Worm (Caenorhabditis elegans): ENCODE data around the gene T04C12.9.

T04C12.9 gene

DNA sequence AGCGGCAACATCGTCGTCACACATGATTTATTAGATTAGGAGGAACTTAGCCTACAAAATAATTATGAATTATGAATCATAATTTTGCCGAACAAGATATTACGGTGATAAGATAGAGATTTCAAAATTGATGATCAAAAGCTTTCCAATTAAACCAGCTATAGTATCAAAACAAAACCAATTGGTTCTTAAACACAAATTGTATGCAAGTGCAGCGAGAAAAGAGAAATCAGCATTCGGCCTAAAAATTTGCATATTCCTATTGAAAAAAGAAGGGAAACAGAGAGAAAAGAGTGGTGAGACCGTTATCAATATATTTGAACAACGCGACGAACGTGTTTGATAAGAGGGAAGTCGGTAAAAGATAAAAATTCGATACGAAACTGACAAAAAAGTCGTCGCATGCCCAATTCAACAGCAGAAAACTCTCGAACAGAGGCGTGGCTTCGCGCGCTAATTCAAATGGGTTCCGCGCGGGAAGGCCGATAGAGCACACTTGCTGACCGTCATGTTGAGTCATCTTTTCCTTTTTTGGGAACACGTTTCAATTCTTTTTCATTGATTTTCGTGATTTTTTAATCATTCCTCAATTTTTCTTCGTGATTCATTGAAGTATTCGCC is 15.2 kb upstream of the T04C12.9 start, which contains the start of gene act-2 (continued):
- TF ChIP-seq C34B4.2 (tag; optimal IDR thresholded peaks at IDR 0.05), result no peak
- no peak for TF ChIP-seq vab-15 (tag; optimal IDR thresholded peaks at IDR 0.05)
- peak; percentile 47 for TF ChIP-seq fkh-10 (GFP tag; optimal IDR thresholded peaks at IDR 0.05)
- no peak for TF ChIP-seq unc-130 (tag; optimal IDR thresholded peaks at IDR 0.05)
- no peak for TF ChIP-seq hlh-17 (GFP tag; optimal IDR thresholded peaks at IDR 0.05; ENCODE audit: borderline replicate concordance)
- TF ChIP-seq elt-2 (tag; optimal IDR thresholded peaks at IDR 0.05), result peak; percentile 75
- peak; percentile 31 for TF ChIP-seq ztf-4 (tag; optimal IDR thresholded peaks at IDR 0.05)
- peak; percentile 68 for TF ChIP-seq unc-86 (tag; optimal IDR thresholded peaks at IDR 0.05)
- TF ChIP-seq lin-15B (tag; optimal IDR thresholded peaks at IDR 0.05), result peak; percentile 65
- TF ChIP-seq C16A3.4 (tag; optimal IDR thresholded peaks at IDR 0.05), result peak; percentile 66
- no peak for TF ChIP-seq dsc-1 (tag; optimal IDR thresholded peaks at IDR 0.05)
- TF ChIP-seq mab-9 (GFP tag; IDR thresholded peaks at IDR 0.05), result no peak
- peak; percentile 87 for TF ChIP-seq fkh-8 (tag; optimal IDR thresholded peaks at IDR 0.05)
- peak; percentile 73 for TF ChIP-seq nhr-47 (tag; optimal IDR thresholded peaks at IDR 0.05)
- peak; percentile 92 for TF ChIP-seq snu-23 (GFP tag; optimal IDR thresholded peaks at IDR 0.05)
- TF ChIP-seq sup-37 (GFP tag; optimal IDR thresholded peaks at IDR 0.05), result no peak
- TF ChIP-seq unc-62 (GFP tag; optimal IDR thresholded peaks at IDR 0.05), result no peak
- peak; percentile 85 for TF ChIP-seq nhr-71 (tag; optimal IDR thresholded peaks at IDR 0.05)
- TF ChIP-seq nhr-11 (tag; optimal IDR thresholded peaks at IDR 0.05), result no peak
- no peak for TF ChIP-seq unc-98 (GFP tag; IDR thresholded peaks at IDR 0.05)
- no peak for TF ChIP-seq ceh-90 (tag; optimal IDR thresholded peaks at IDR 0.05)
- peak; percentile 18 for TF ChIP-seq rnt-1 (tag; optimal IDR thresholded peaks at IDR 0.05)
- TF ChIP-seq irx-1 (tag; optimal IDR thresholded peaks at IDR 0.05), result no peak
- no peak for TF ChIP-seq ceh-8 (GFP tag; optimal IDR thresholded peaks at IDR 0.05)
- peak; percentile 86 for TF ChIP-seq nhr-20 (tag; optimal IDR thresholded peaks at IDR 0.05)
- no peak for TF ChIP-seq ama-1 (optimal IDR thresholded peaks at IDR 0.05)
- peak; percentile 87 for TF ChIP-seq nhr-85 (tag)
- no peak for TF ChIP-seq aly-2 (tag; optimal IDR thresholded peaks at IDR 0.05)
- TF ChIP-seq zag-1 (tag; optimal IDR thresholded peaks at IDR 0.05), result no peak
- TF ChIP-seq jun-1 (tag; optimal IDR thresholded peaks at IDR 0.05), result peak; percentile 85
- TF ChIP-seq isw-1 (GFP tag; IDR thresholded peaks at IDR 0.05), result peak; percentile 51
- TF ChIP-seq skn-1 (tag; optimal IDR thresholded peaks at IDR 0.05), result peak; percentile 63
- peak; percentile 75 for TF ChIP-seq swsn-7 (tag; optimal IDR thresholded peaks at IDR 0.05)
- TF ChIP-seq zip-4 (GFP tag; optimal IDR thresholded peaks at IDR 0.05), result no peak
- TF ChIP-seq ces-1 (GFP tag; optimal IDR thresholded peaks at IDR 0.05), result no peak
- TF ChIP-seq pax-3 (tag; optimal IDR thresholded peaks at IDR 0.05), result peak; percentile 7
- no peak for TF ChIP-seq aha-1 (tag; optimal IDR thresholded peaks at IDR 0.05)
- peak in 4 of 6 experiments; percentile 53 to 94 (median 74) for TF ChIP-seq elt-3 (tag; optimal IDR thresholded peaks at IDR 0.05)
- TF ChIP-seq alr-1 (tag; optimal IDR thresholded peaks at IDR 0.05; ENCODE audit: borderline replicate concordance), result no peak
- no peak for TF ChIP-seq C04F5.9 (tag; optimal IDR thresholded peaks at IDR 0.05)
- peak; percentile 90 for TF ChIP-seq fos-1 (tag; optimal IDR thresholded peaks at IDR 0.05)
- TF ChIP-seq lin-13 (GFP tag; optimal IDR thresholded peaks at IDR 0.05), result peak; percentile 77
- TF ChIP-seq fkh-4 (tag; optimal IDR thresholded peaks at IDR 0.05; ENCODE audit: borderline replicate concordance), result no peak
- peak in 1 of 2 experiments; percentile 64 for TF ChIP-seq mdl-1 (tag; optimal IDR thresholded peaks at IDR 0.05)
- no peak for TF ChIP-seq ets-5 (GFP tag; IDR thresholded peaks at IDR 0.05)
- no peak for TF ChIP-seq unc-30 (tag; optimal IDR thresholded peaks at IDR 0.05)
- TF ChIP-seq ceh-82 (tag; optimal IDR thresholded peaks at IDR 0.05), result peak; percentile 7 to 82 (median 24)
- TF ChIP-seq efl-3 (GFP tag; optimal IDR thresholded peaks at IDR 0.05), result no peak
- TF ChIP-seq nhr-12 (tag; optimal IDR thresholded peaks at IDR 0.05), result no peak
- TF ChIP-seq sox-4 (tag; optimal IDR thresholded peaks at IDR 0.05), result no peak
- TF ChIP-seq hlh-4 (tag; optimal IDR thresholded peaks at IDR 0.05), result no peak
- TF ChIP-seq nhr-76 (tag; optimal IDR thresholded peaks at IDR 0.05), result no peak
- TF ChIP-seq lin-39 (tag; optimal IDR thresholded peaks at IDR 0.05), result no peak

Measured in whole organism, L1 larva.